Fruit fly (Drosophila melanogaster): ENCODE measurements around the gene CG31300.

Gene CG31300

DNA sequence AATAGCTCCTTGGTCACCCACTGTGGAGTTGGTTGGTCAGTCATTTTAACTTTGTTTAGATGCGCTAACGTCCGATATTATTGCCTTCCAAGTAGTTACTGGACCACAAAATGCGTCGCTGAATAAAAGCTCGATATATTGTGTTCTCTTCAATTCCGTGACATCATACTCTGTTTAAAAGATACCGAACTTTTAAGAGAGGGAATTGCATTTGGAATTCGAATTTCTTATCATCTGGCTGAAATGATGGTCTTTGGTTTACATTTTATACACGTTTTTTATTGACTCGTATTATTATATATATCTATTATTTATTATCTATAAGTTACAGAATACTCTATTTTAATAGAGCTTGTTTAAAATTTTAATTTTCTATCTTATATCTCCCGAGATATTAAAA lies 47.7 kb downstream of the CG31300 start, which contains the start of gene CHKov2:
Gene CHKov2 (minus strand): TSS at position 101 of the 400 bp plus-strand sequence.
- TF ChIP-seq Dip3 (GFP tag; optimal IDR thresholded peaks at IDR 0.05) (no peak), CG9215 (GFP tag; IDR thresholded peaks at IDR 0.05) (no peak), CG3163 (GFP tag; optimal IDR thresholded peaks at IDR 0.05) (peak; percentile 55), ato (GFP tag; IDR thresholded peaks at IDR 0.05; ENCODE audit: partially characterized antibody) (no peak), Trl (optimal IDR thresholded peaks at IDR 0.05) (peak in 1 of 2 experiments; percentile 11), Trl (GFP tag; optimal IDR thresholded peaks at IDR 0.05) (no peak), CG3995 (GFP tag; optimal IDR thresholded peaks at IDR 0.05) (no peak), knrl (GFP tag; IDR thresholded peaks at IDR 0.05; ENCODE audit: partially characterized antibody) (no peak), CG6272 (GFP tag; IDR thresholded peaks at IDR 0.05) (no peak), stc (GFP tag; IDR thresholded peaks at IDR 0.05) (no peak)
